Worm (Caenorhabditis elegans) whole organism, L4 larva: Measurements from ENCODE around the gene daf-12.

Experiments used
- D1046.2 ChIP-seq: fragments of 200-800 bp; sonication (Bioruptor generic); IDR thresholded peaks from 2 replicates; pipeline ENCODE4 v1.3.6; 2022; ENCODE audit warnings: missing genetic modification characterization, missing compliant biosample characterization
- F10B5.3 ChIP-seq: sonication (generic microtip); optimal IDR thresholded peaks from 2 replicates; lab custom pipeline; 2016; ENCODE audit warnings: mild to moderate bottlenecking, missing genetic modification characterization, missing compliant biosample characterization
- F26F4.8 ChIP-seq: fragments of 200-800 bp; sonication (Bioruptor generic); conservative IDR thresholded peaks from 2 replicates; pipeline ENCODE4 v1.3.6; 2022; ENCODE audit warnings: missing genetic modification characterization, missing compliant biosample characterization
- F37D6.2 ChIP-seq: sonication (generic microtip); optimal IDR thresholded peaks from 2 replicates; lab custom pipeline; 2016; ENCODE audit warnings: mild to moderate bottlenecking, missing genetic modification characterization, missing compliant biosample characterization
- F49E8.2 ChIP-seq: sonication (generic microtip); optimal IDR thresholded peaks from 2 replicates; lab custom pipeline; 2016; ENCODE audit warnings: missing compliant biosample characterization, mild to moderate bottlenecking, missing genetic modification characterization, borderline replicate concordance
- T20F7.1 ChIP-seq: fragments of 200-800 bp; sonication (Bioruptor generic); optimal IDR thresholded peaks from 2 replicates; lab custom pipeline; 2018; ENCODE audit warnings: mild to moderate bottlenecking, missing genetic modification characterization, missing compliant biosample characterization
- Y105C5A.15 ChIP-seq: fragments of 200-800 bp; sonication (Bioruptor generic); IDR thresholded peaks from 2 replicates; pipeline ENCODE4 v1.3.6; 2022; ENCODE audit warnings: missing genetic modification characterization, missing compliant biosample characterization
- Y5F2A.4 ChIP-seq: fragments of 200-800 bp; sonication (Bioruptor generic); optimal IDR thresholded peaks from 2 replicates; lab custom pipeline; 2018; ENCODE audit warnings: mild to moderate bottlenecking, missing genetic modification characterization, missing compliant biosample characterization
- aha-1 ChIP-seq: fragments of 150-350 bp; peaks from one replicate; lab custom pipeline; 2014; ENCODE audit warnings: missing biosample characterization, missing genetic modification characterization
- ama-1 ChIP-seq: fragments of 150-350 bp; optimal IDR thresholded peaks from 2 replicates; lab custom pipeline; 2014; ENCODE audit warnings: inconsistent platforms, mixed read lengths
- daf-16 ChIP-seq, 3 experiments: sonication (generic microtip); optimal IDR thresholded peaks; 2 replicates each; lab custom pipeline; 2016 to 2017; ENCODE audit warnings: missing genetic modification characterization in 3 of 3, missing genetic modification reagents in 3 of 3, mild to moderate bottlenecking in 2 of 3, missing compliant biosample characterization in 2 of 3, missing biosample characterization in 1 of 3, moderate library complexity in 1 of 3
- dmd-8 ChIP-seq: fragments of 200-800 bp; sonication (Bioruptor generic); IDR thresholded peaks from 2 replicates; pipeline ENCODE4 v1.3.6; 2022; ENCODE audit warnings: missing genetic modification characterization, missing compliant biosample characterization
- dpl-1 ChIP-seq: fragments of 150-350 bp; optimal IDR thresholded peaks from 2 replicates; lab custom pipeline; 2014; ENCODE audit warnings: missing biosample characterization, missing genetic modification reagents, missing genetic modification characterization
- hlh-11 ChIP-seq: fragments of 200-800 bp; sonication (Bioruptor generic); optimal IDR thresholded peaks from 2 replicates; lab custom pipeline; 2018; ENCODE audit warnings: mild to moderate bottlenecking, missing genetic modification characterization, missing compliant biosample characterization
- lin-29 ChIP-seq: fragments of 200-800 bp; sonication (Bioruptor generic); IDR thresholded peaks from 2 replicates; pipeline ENCODE4 v1.3.6; 2022; ENCODE audit warnings: missing genetic modification reagents, missing genetic modification characterization, missing compliant biosample characterization
- lir-3 ChIP-seq: sonication (generic microtip); optimal IDR thresholded peaks from 2 replicates; lab custom pipeline; 2016; ENCODE audit warnings: mild to moderate bottlenecking, missing genetic modification characterization, missing compliant biosample characterization
- madf-9 ChIP-seq: fragments of 200-800 bp; sonication (Bioruptor generic); conservative IDR thresholded peaks from 2 replicates; pipeline ENCODE4 v1.3.6; 2022; ENCODE audit warnings: missing genetic modification reagents, missing genetic modification characterization, missing compliant biosample characterization
- mes-2 ChIP-seq: sonication (generic microtip); optimal IDR thresholded peaks from 2 replicates; lab custom pipeline; 2016; ENCODE audit warnings: missing genotype, mild to moderate bottlenecking, missing genetic modification characterization, missing compliant biosample characterization; ENCODE audit not compliant: poor library complexity, severe bottlenecking
- nhr-10 ChIP-seq: fragments of 150-350 bp; optimal IDR thresholded peaks from 2 replicates; lab custom pipeline; 2014; ENCODE audit warnings: missing biosample characterization, missing genetic modification characterization
- nhr-102 ChIP-seq: sonication (generic microtip); optimal IDR thresholded peaks from 2 replicates; lab custom pipeline; 2016; ENCODE audit warnings: mild to moderate bottlenecking, missing genetic modification characterization, moderate library complexity, missing compliant biosample characterization
- nhr-11 ChIP-seq: fragments of 150-350 bp; optimal IDR thresholded peaks from 2 replicates; lab custom pipeline; 2014; ENCODE audit warnings: missing biosample characterization, missing genetic modification characterization
- nhr-237 ChIP-seq: sonication (generic microtip); optimal IDR thresholded peaks from 2 replicates; lab custom pipeline; 2017; ENCODE audit warnings: missing biosample characterization, missing genetic modification characterization
- pha-4 ChIP-seq, 2 experiments: fragments of 150-350 bp in 1 of 2; fragments of 200-800 bp in 1 of 2; sonication (Bioruptor generic) in 1 of 2; IDR thresholded peaks in 1 of 2; optimal IDR thresholded peaks in 1 of 2; 2 replicates each; pipeline versions ENCODE4 v1.3.6 to Lab custom; 2014 to 2022; ENCODE audit warnings: missing genetic modification characterization in 2 of 2, missing genetic modification reagents in 2 of 2, missing biosample characterization in 1 of 2, missing compliant biosample characterization in 1 of 2
- php-3 ChIP-seq: fragments of 200-800 bp; sonication (Bioruptor generic); IDR thresholded peaks from 2 replicates; pipeline ENCODE4 v1.3.6; 2022; ENCODE audit warnings: missing genetic modification reagents, missing genetic modification characterization, missing compliant biosample characterization
- pqm-1 ChIP-seq: sonication (generic microtip); optimal IDR thresholded peaks from 2 replicates; lab custom pipeline; 2017; ENCODE audit warnings: missing biosample characterization, missing genetic modification characterization
- set-16 ChIP-seq: fragments of 200-800 bp; sonication (Bioruptor generic); IDR thresholded peaks from 2 replicates; pipeline ENCODE4 v1.3.6; 2022; ENCODE audit warnings: missing genetic modification reagents, missing genetic modification characterization, missing compliant biosample characterization
- snpc-1.2 ChIP-seq: fragments of 200-800 bp; sonication (Bioruptor generic); IDR thresholded peaks from 2 replicates; pipeline ENCODE4 v1.3.6; 2022; ENCODE audit warnings: missing genetic modification reagents, missing genetic modification characterization, missing compliant biosample characterization
- snpc-4 ChIP-seq: fragments of 150-350 bp; optimal IDR thresholded peaks from 2 replicates; lab custom pipeline; 2014; ENCODE audit warnings: missing biosample characterization, missing genetic modification characterization
- spr-1 ChIP-seq: sonication (generic microtip); optimal IDR thresholded peaks from 2 replicates; lab custom pipeline; 2016; ENCODE audit warnings: mild to moderate bottlenecking, missing genetic modification characterization, missing compliant biosample characterization
- spr-3 ChIP-seq: fragments of 200-800 bp; sonication (Bioruptor generic); optimal IDR thresholded peaks from 2 replicates; lab custom pipeline; 2018; ENCODE audit warnings: mild to moderate bottlenecking, missing genetic modification characterization, missing compliant biosample characterization
- unc-62 ChIP-seq, 3 experiments: fragments of 150-350 bp in 1 of 3; sonication (generic microtip); optimal IDR thresholded peaks in 2 of 3; peaks in 1 of 3; 1 replicate in 1 of 3; 2 replicates in 2 of 3; lab custom pipeline; 2014 to 2017; ENCODE audit warnings: missing biosample characterization in 3 of 3, missing genetic modification characterization in 3 of 3, missing genetic modification reagents in 3 of 3, missing genotype in 1 of 3
- zfp-3 ChIP-seq: fragments of 200-800 bp; sonication (Bioruptor generic); conservative IDR thresholded peaks from 2 replicates; pipeline ENCODE4 v1.3.6; 2022; ENCODE audit warnings: missing genetic modification reagents, missing genetic modification characterization, missing compliant biosample characterization
- zip-11 ChIP-seq: fragments of 200-800 bp; sonication (Bioruptor generic); IDR thresholded peaks from 2 replicates; pipeline ENCODE4 v1.3.6; 2022; ENCODE audit warnings: missing genetic modification characterization, missing compliant biosample characterization
- ztf-7 ChIP-seq: fragments of 150-350 bp; optimal IDR thresholded peaks from 2 replicates; lab custom pipeline; 2014; ENCODE audit warnings: missing biosample characterization, missing genetic modification characterization

daf-12 gene

DNA sequence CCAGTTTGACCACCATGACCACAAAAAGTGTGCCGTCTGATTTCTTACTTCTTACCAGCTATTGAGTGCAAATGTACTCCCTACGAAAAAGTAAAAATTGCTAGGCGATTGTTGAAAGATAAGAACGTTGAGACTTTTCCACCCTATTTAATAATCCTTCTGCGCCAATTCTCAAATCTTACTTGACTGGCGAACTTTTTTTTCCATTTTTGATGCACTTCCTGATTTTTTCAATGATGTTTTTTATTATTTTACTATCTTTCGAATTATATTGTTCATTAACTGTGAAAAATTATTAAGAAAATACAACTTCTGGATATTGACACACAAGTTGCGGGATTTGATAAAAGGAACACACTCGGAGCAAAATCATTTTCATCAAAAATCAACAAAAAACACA lies at the start of gene daf-12:
TSS of gene daf-12 (plus strand) at position 301 of the 400 bp plus-strand sequence.
- TF ChIP-seq zip-11 (GFP tag; lab: Robert Waterston, UW), result no peak
- TF ChIP-seq madf-9, result no peak
- TF ChIP-seq nhr-11 (tag; lab: Kevin White, UChicago), result no peak

DNA sequence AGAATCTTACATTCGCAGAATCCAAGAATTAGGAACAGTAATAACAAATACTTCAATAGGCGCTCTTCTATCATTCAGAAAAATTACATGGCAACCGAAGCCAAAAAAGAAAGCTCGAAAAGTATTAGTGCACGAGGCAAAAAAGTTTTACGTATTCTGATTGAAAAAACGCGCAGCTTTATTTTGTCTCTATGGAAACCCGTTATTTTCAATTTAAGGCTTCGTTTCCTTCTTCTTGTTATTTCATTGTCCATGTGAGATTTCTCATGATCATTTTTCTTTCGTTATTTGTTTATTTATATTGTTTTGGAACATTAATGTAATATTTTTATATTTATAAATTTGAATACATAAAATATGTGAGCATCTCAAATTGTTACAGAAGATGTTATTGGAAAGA lies 46.2 kb upstream of the daf-12 start, which contains the start of gene F57C7.4:
TSS of gene F57C7.4 (minus strand) at position 101 of the 400 bp plus-strand sequence.
- TF ChIP-seq F49E8.2 (tag; lab: Kevin White, UChicago), result no peak
- no peak for TF ChIP-seq set-16 (GFP tag; lab: Robert Waterston, UW)
- TF ChIP-seq pha-4 (GFP tag; IDR thresholded peaks at IDR 0.05; lab: Robert Waterston, UW), result no peak
- TF ChIP-seq pha-4 (tag; optimal IDR thresholded peaks at IDR 0.05; lab: Kevin White, UChicago), result no peak
- TF ChIP-seq D1046.2, result no peak
- no peak for TF ChIP-seq snpc-1.2 (GFP tag; lab: Robert Waterston, UW)
- TF ChIP-seq lir-3 (tag; lab: Kevin White, UChicago), result no peak
- no peak for TF ChIP-seq zfp-3 (GFP tag; lab: Robert Waterston, UW)
- TF ChIP-seq T20F7.1 (GFP tag; lab: Kevin White, UChicago), result no peak
- no peak for TF ChIP-seq dmd-8 (GFP tag; lab: Robert Waterston, UW)
- no peak for TF ChIP-seq F26F4.8 (GFP tag; lab: Robert Waterston, UW)
- TF ChIP-seq nhr-102, result no peak
- TF ChIP-seq pqm-1 (tag; lab: Kevin White, UChicago), result no peak

DNA sequence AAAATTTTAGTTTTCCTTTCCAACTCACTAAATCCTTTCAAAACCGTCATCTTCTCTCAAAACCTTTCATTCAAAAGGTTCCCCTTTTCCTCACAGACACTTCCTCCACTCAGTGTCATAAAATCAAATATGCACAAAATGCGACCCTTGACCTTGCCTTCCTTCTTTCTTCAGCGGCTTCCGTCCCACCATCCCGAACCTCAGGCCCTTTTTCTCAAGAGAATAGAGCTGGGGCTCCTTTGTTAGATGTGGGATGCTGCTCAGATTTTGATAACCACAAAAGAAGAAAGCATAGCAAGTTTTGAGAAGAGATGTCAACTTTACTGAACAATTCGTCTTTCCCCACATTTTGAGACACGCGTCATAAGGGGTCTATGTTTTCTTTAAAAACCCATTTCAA lies 44.9 kb upstream of the daf-12 start:
- TF ChIP-seq Y5F2A.4 (GFP tag; lab: Kevin White, UChicago) (no peak), pqm-1 (tag; lab: Kevin White, UChicago) (no peak), spr-3 (no peak), hlh-11 (no peak), spr-1 (tag; lab: Kevin White, UChicago) (no peak), F37D6.2 (tag; lab: Kevin White, UChicago) (no peak), mes-2 (no peak), F26F4.8 (GFP tag; lab: Robert Waterston, UW) (no peak), dmd-8 (GFP tag; lab: Robert Waterston, UW) (no peak), nhr-102 (no peak), snpc-1.2 (GFP tag; lab: Robert Waterston, UW) (no peak), Y105C5A.15 (GFP tag; lab: Robert Waterston, UW) (no peak), F10B5.3 (no peak), daf-16 (GFP tag; optimal IDR thresholded peaks at IDR 0.05; lab: Kevin White, UChicago) (no peak), daf-16 (tag; optimal IDR thresholded peaks at IDR 0.05; lab: Kevin White, UChicago) (no peak), ama-1 (lab: Kevin White, UChicago) (no peak), nhr-10 (tag; lab: Kevin White, UChicago) (no peak)

DNA sequence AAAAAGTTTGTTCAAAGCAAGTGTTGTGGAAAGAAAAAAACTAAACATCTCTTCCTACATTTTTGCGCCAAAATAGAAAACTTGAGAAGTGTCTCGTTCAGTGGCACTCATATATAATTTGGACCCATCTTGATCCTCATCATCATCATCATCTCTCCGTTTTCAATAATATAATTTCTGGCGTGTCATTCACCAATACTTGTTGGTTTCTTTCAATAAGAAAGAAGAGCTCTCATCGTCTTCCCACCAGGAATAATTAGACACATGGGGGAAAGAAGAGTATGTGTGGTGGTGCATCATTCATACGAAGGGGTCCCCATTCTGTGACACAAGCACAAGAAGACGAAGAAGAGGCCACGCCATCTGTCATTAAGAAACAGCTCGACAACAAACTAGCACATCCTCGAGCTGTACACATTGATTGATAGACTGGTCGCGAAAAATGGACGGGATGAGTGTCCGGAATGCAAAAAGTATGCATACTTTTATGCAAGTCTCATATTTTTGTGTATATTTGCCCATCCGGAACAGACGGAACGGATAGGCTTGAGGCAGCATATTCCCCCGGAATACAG lies 44.4 kb upstream of the daf-12 start:
- TF ChIP-seq dpl-1 (no peak), unc-62 (GFP tag; optimal IDR thresholded peaks at IDR 0.05 in 1 of 2; lab: Kevin White, UChicago) (peak in 1 of 2 experiments; percentile 41), unc-62 (tag; optimal IDR thresholded peaks at IDR 0.05; lab: Kevin White, UChicago) (no peak), lin-29 (GFP tag; lab: Robert Waterston, UW) (no peak), snpc-4 (no peak), ztf-7 (no peak), php-3 (GFP tag; lab: Robert Waterston, UW) (0 out of 2 replicates have a peak, but pooled peaks have one; percentile 26)

DNA sequence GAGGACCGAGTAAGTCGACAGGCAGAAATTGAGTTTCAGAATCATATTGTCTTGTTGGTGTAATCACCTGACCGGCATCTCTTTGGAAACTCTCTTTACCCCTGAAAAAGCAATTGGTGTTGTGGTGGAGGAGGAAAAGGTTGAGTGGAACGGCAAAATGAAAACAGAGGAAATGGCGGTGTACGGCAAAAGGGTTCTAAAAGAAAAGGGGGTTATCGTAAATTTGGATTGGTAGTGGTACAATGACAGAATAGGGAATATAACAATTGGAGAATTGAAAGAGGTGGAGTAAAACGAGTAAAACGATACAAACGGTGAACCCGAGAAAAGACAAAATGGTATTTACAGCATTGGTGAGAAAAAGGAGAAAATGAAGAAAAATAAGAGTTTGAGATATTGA lies 42.5 kb upstream of the daf-12 start, which contains the start of gene sdn-1:
TSS of gene sdn-1 (minus strand) at position 101 of the 400 bp plus-strand sequence.
- TF ChIP-seq nhr-237 (no peak), aha-1 (tag; lab: Kevin White, UChicago) (peak; percentile 38)
